Fruit fly (Drosophila melanogaster) whole organism: ENCODE measurements around the gene CG32639.

ENCODE experiments used
- CG8478 ChIP-seq: fragments of >200 bp; optimal IDR thresholded peaks from 2 replicates; lab custom pipeline; 2018; ENCODE audit warnings: inconsistent platforms
- pan ChIP-seq: fragments of >200 bp; optimal IDR thresholded peaks from 2 replicates; lab custom pipeline; 2017
- psq ChIP-seq: fragments of >200 bp; optimal IDR thresholded peaks from 2 replicates; lab custom pipeline; 2017

DNA sequence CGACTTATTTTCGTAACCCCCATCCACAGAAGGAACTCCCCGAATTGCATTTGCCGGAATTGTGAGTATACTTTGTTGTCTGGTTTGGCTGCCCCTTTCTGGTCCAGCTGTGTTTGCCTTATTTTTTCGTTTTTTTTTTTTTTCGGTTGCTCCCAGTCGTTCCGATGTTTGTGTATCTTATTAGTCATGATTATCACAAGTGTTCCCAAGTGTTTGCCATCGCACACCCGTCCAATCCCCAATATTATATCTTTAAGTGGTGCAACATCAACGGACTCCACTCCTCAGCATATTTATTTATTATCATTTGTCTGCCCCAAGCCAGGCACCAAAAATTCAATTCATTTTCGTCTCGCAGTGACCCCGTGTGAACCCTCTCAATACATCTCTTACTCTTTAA, 7.1 kb downstream of the CG32639 start:
- TF ChIP-seq pan (no peak), CG8478 (lab: Kevin White, UChicago) (no peak), psq (no peak)
